Worm (Caenorhabditis elegans): Measurements from ENCODE around the gene mtl-1.

ce11 chrV:6645810-6646209 lies 45.9 kb downstream of the mtl-1 start:
- TF ChIP-seq flt-1 (GFP tag; IDR thresholded peaks at IDR 0.05) (no peak), aly-1 (tag; optimal IDR thresholded peaks at IDR 0.05) (no peak), scrt-1 (GFP tag; IDR thresholded peaks at IDR 0.05) (no peak), ama-1 (optimal IDR thresholded peaks at IDR 0.05) (no peak), ceh-13 (GFP tag; optimal IDR thresholded peaks at IDR 0.05) (no peak), F13C5.2 (tag; optimal IDR thresholded peaks at IDR 0.05) (no peak), tbx-11 (GFP tag; IDR thresholded peaks at IDR 0.05) (no peak), hmg-4 (GFP tag; optimal IDR thresholded peaks at IDR 0.05) (no peak), sea-1 (GFP tag; conservative IDR thresholded peaks at IDR 0.05) (no peak), hmbx-1 (tag; optimal IDR thresholded peaks at IDR 0.05) (no peak), pes-1 (GFP tag; IDR thresholded peaks at IDR 0.05) (no peak), tbx-37 (GFP tag; conservative IDR thresholded peaks at IDR 0.05) (no peak), B0310.2 (tag; optimal IDR thresholded peaks at IDR 0.05) (no peak)

Measured in whole organism, early embryonic.